Worm (Caenorhabditis elegans): Measurements from ENCODE around the gene W06G6.9.
"Not testable (repeated sequence)": the region's sequence is repeated elsewhere in the genome, so short reads cannot be mapped to it uniquely, and the experiment has no call there.

Gene W06G6.9

ce11 chrV:16666647-16667046 lies 20.4 kb upstream of the W06G6.9 start, which contains the start of gene F14F8.14:
TSS of gene F14F8.14 (minus strand) at chrV:16666747.
- no peak for TF ChIP-seq efl-3 (GFP tag; optimal IDR thresholded peaks at IDR 0.05)
- TF ChIP-seq unc-62 (GFP tag; optimal IDR thresholded peaks at IDR 0.05), result no peak
- TF ChIP-seq fkh-10 (GFP tag; optimal IDR thresholded peaks at IDR 0.05), result no peak
- TF ChIP-seq alr-1 (tag; optimal IDR thresholded peaks at IDR 0.05; ENCODE audit: borderline replicate concordance), result no peak
- TF ChIP-seq dsc-1 (tag; optimal IDR thresholded peaks at IDR 0.05), result no peak
- no peak for TF ChIP-seq grh-1 (GFP tag; IDR thresholded peaks at IDR 0.05)
- no peak for TF ChIP-seq mep-1 (tag; optimal IDR thresholded peaks at IDR 0.05)
- no peak for TF ChIP-seq nhr-85 (tag)

ce11 chrV:16660816-16661215 lies 14.5 kb upstream of the W06G6.9 start, which contains the start of gene Y70C5B.2:
TSS of gene Y70C5B.2 (minus strand) at chrV:16660916.
- TF ChIP-seq aly-2, lin-15B, ceh-82 (tag; optimal IDR thresholded peaks at IDR 0.05): not testable (repeated sequence)

DNA sequence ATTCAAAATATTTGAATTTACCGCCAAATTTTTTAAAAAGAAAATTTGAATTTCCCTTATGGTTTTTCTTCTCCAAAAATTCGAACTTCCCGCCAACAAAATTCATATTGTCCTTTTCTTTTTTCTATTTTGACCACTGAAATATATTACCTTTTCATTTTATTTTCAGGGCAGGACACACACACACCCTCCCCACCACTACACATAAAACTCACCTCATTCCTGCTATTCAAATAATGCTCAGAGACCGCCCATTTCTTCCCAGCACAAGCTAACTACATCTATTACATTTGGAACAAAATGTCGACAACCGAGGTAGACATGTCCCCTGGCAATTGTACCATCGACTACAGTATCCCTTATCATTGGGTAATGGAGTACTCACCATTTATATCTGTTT lies 8.0 kb upstream of the W06G6.9 start, which contains the start of gene W06G6.15:
Gene W06G6.15 (plus strand): TSS at position 301 of the 400 bp plus-strand sequence.
- not testable (repeated sequence) for TF ChIP-seq nhr-84 (tag; optimal IDR thresholded peaks at IDR 0.05); zip-4 (GFP tag; optimal IDR thresholded peaks at IDR 0.05); lin-13 (GFP tag; optimal IDR thresholded peaks at IDR 0.05)

DNA sequence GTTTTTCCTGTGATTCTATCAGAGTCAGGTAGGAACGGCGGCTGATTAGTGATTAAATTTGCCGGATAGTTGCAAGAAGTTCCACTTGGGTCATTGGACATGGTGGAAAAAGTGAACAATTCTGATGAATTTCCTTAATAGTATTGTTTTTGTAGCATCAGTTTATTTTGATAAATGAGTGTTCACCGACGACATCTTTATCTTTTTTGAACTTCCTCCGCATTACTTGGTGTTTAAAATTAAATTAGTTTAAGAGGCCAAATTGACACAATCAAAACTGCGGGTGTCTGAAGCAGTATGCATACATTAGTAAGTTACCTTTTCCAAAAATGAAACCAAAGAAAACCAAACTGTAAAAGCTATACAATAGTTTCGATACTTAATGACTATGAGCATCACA lies 2.9 kb upstream of the W06G6.9 start, which contains the start of gene W06G6.11:
Gene W06G6.11 (minus strand): TSS at position 101 of the 400 bp plus-strand sequence.
- not testable (repeated sequence) for TF ChIP-seq ceh-8 (GFP tag; optimal IDR thresholded peaks at IDR 0.05); alr-1 (tag; optimal IDR thresholded peaks at IDR 0.05; ENCODE audit: borderline replicate concordance); hlh-17 (GFP tag; optimal IDR thresholded peaks at IDR 0.05; ENCODE audit: borderline replicate concordance)

ce11 chrV:16648317-16649018 lies 2.2 kb upstream of the W06G6.9 start, which contains the start of gene W06G6.20:
TSS of gene W06G6.20 (minus strand) at chrV:16648367.
- TF ChIP-seq nhr-85 (tag) (peak; percentile 6), sox-4 (tag; optimal IDR thresholded peaks at IDR 0.05) (no peak), nhr-28 (tag; optimal IDR thresholded peaks at IDR 0.05) (no peak)

- TF ChIP-seq efl-1 (optimal IDR thresholded peaks at IDR 0.05), result no peak
- TF ChIP-seq efl-1 (GFP tag; optimal IDR thresholded peaks at IDR 0.05 in 1 of 2), result peak in 1 of 2 experiments; percentile 10
- no peak for TF ChIP-seq ztf-4 (tag; optimal IDR thresholded peaks at IDR 0.05)
Observed at ce11 chrV:16647093-16647492, 821 bp upstream of the W06G6.9 start, which contains the start of gene W06G6.10. TSS of gene W06G6.10 (minus strand) at chrV:16647193.

ce11 chrV:16645201-16645940 lies 901 bp downstream of the W06G6.9 start, which contains the start of gene W06G6.17:
TSS of gene W06G6.17 (minus strand) at chrV:16645251.
- TF ChIP-seq hlh-4 (tag; optimal IDR thresholded peaks at IDR 0.05) (no peak), sup-37 (GFP tag; optimal IDR thresholded peaks at IDR 0.05) (no peak), ceh-82 (tag; optimal IDR thresholded peaks at IDR 0.05) (no peak), vab-15 (tag; optimal IDR thresholded peaks at IDR 0.05) (no peak), lin-35 (GFP tag; optimal IDR thresholded peaks at IDR 0.05) (no peak), ceh-63 (GFP tag; optimal IDR thresholded peaks at IDR 0.05) (no peak), fkh-4 (tag; optimal IDR thresholded peaks at IDR 0.05; ENCODE audit: borderline replicate concordance) (no peak), mef-2 (tag; optimal IDR thresholded peaks at IDR 0.05) (no peak), egl-27 (tag; optimal IDR thresholded peaks at IDR 0.05) (no peak), lsy-2 (tag; optimal IDR thresholded peaks at IDR 0.05) (no peak), nhr-19 (GFP tag; conservative IDR thresholded peaks at IDR 0.05) (no peak), irx-1 (tag; optimal IDR thresholded peaks at IDR 0.05) (no peak), isw-1 (GFP tag; IDR thresholded peaks at IDR 0.05) (no peak), dsc-1 (tag; optimal IDR thresholded peaks at IDR 0.05) (no peak), ztf-11 (tag; optimal IDR thresholded peaks at IDR 0.05) (no peak), swsn-7 (tag; optimal IDR thresholded peaks at IDR 0.05) (no peak), elt-2 (tag; optimal IDR thresholded peaks at IDR 0.05) (no peak)

All from whole organism, L1 larva.